Worm (Caenorhabditis elegans): ENCODE data around the gene mam-7.
"Not testable (repeated sequence)": the region's sequence is repeated elsewhere in the genome, so short reads cannot be mapped to it uniquely, and the experiment has no call there.

DNA sequence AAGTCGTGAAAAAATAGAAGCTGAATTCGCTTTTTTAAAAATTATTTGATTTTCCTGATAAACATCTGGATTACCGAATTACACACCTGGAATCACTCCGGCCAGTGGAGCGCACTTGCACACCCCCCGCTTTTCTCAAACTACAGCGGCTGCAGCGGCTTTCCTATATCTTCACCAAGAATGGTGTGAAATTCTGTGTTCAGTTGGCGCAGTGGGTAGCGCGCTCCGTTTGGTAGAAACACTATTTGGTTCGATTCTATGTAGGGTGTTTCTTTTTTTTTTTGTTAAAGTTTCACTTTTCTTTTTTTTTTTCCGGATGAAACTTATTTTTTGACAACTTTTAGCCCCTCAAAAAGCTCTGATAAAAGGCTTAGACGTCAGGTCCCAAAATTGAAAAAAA, 43.8 kb upstream of the mam-7 start:
- not testable (repeated sequence) for TF ChIP-seq nhr-90 (tag; optimal IDR thresholded peaks at IDR 0.05); xnd-1 (tag; optimal IDR thresholded peaks at IDR 0.05); B0336.3 (GFP tag; IDR thresholded peaks at IDR 0.05); unc-130 (GFP tag; optimal IDR thresholded peaks at IDR 0.05); rpc-1 (optimal IDR thresholded peaks at IDR 0.05); hrde-1 (tag; optimal IDR thresholded peaks at IDR 0.05; ENCODE audit: borderline replicate concordance); bed-1 (GFP tag; IDR thresholded peaks at IDR 0.05)
- peak; percentile 49 for TF ChIP-seq rpc-1 (tag; optimal IDR thresholded peaks at IDR 0.05)
- 0 out of 2 replicates have a peak, but pooled peaks have one; percentile 53 for TF ChIP-seq ztf-28 (GFP tag; IDR thresholded peaks at IDR 0.05)
